Fruit fly (Drosophila melanogaster): Measurements from ENCODE around the gene CG44521.

Gene CG44521

dm6 chr3L:5751740-5752579 lies 38.8 kb downstream of the CG44521 start, which contains the start of gene DnaJ-1 (continued):
- TF ChIP-seq dysf (GFP tag; IDR thresholded peaks at IDR 0.05) (no peak), CG6813 (GFP tag; optimal IDR thresholded peaks at IDR 0.05) (no peak), Lim3 (GFP tag; IDR thresholded peaks at IDR 0.05) (no peak), Sin3A (optimal IDR thresholded peaks at IDR 0.05) (peak; percentile 95), CG6689 (GFP tag; IDR thresholded peaks at IDR 0.05) (peak; percentile 58), Rfx (GFP tag; IDR thresholded peaks at IDR 0.05) (peak; percentile 61), Atf6 (GFP tag; IDR thresholded peaks at IDR 0.05) (peak; percentile 13; the same call in 1 of the 2 replicates), CG2712 (tag; optimal IDR thresholded peaks at IDR 0.05) (peak; percentile 22), CG9817 (tag; optimal IDR thresholded peaks at IDR 0.05) (no peak), Gsc (GFP tag; IDR thresholded peaks at IDR 0.05) (no peak), CG6791 (GFP tag; IDR thresholded peaks at IDR 0.05; ENCODE audit: partially characterized antibody) (peak; percentile 97), pzg (GFP tag; optimal IDR thresholded peaks at IDR 0.05) (peak; percentile 85), pfk (GFP tag; optimal IDR thresholded peaks at IDR 0.05) (peak; percentile 67), lov (optimal IDR thresholded peaks at IDR 0.05) (no peak), lov (GFP tag; IDR thresholded peaks at IDR 0.05) (no peak), al (GFP tag; IDR thresholded peaks at IDR 0.05) (no peak), CG18262 (tag; optimal IDR thresholded peaks at IDR 0.05) (peak; percentile 17), CG9437 (GFP tag; optimal IDR thresholded peaks at IDR 0.05) (peak; percentile 30), ro (GFP tag; IDR thresholded peaks at IDR 0.05) (no peak), CG15514 (GFP tag; optimal IDR thresholded peaks at IDR 0.05) (peak; percentile 43), ERR (GFP tag; optimal IDR thresholded peaks at IDR 0.05) (no peak), CG9215 (GFP tag; IDR thresholded peaks at IDR 0.05) (no peak), CG5180 (GFP tag; optimal IDR thresholded peaks at IDR 0.05) (peak; percentile 3), CG9876 (GFP tag; optimal IDR thresholded peaks at IDR 0.05) (no peak), unpg (GFP tag; optimal IDR thresholded peaks at IDR 0.05) (peak; percentile 37), CG7271 (tag; optimal IDR thresholded peaks at IDR 0.05) (no peak), kay (GFP tag; optimal IDR thresholded peaks at IDR 0.05) (no peak), inv (GFP tag; IDR thresholded peaks at IDR 0.05; ENCODE audit: partially characterized antibody) (peak; percentile 98), lilli (GFP tag; optimal IDR thresholded peaks at IDR 0.05) (peak; percentile 28), CG6654 (GFP tag; optimal IDR thresholded peaks at IDR 0.05) (no peak), CG11695 (GFP tag; IDR thresholded peaks at IDR 0.05) (peak; percentile 7; the same call in 1 of the 3 replicates), sd (tag; optimal IDR thresholded peaks at IDR 0.05) (peak; percentile 78), CG11560 (tag; IDR thresholded peaks at IDR 0.05) (no peak), CG13287 (GFP tag; IDR thresholded peaks at IDR 0.05; ENCODE audit: partially characterized antibody) (peak; percentile 98), esg (GFP tag; conservative IDR thresholded peaks at IDR 0.05) (no peak), eve (GFP tag; optimal IDR thresholded peaks at IDR 0.05) (no peak), gcm2 (GFP tag; optimal IDR thresholded peaks at IDR 0.05) (no peak), CG8359 (GFP tag; optimal IDR thresholded peaks at IDR 0.05; ENCODE audit: borderline replicate concordance) (no peak), TFAM (GFP tag; optimal IDR thresholded peaks at IDR 0.05) (no peak), CG2120 (GFP tag; optimal IDR thresholded peaks at IDR 0.05) (peak; percentile 30), mirr (GFP tag; optimal IDR thresholded peaks at IDR 0.05) (no peak), CG16815 (GFP tag; optimal IDR thresholded peaks at IDR 0.05) (no peak), ase (GFP tag; IDR thresholded peaks at IDR 0.05) (no peak), croc (GFP tag; conservative IDR thresholded peaks at IDR 0.05) (no peak), Ets65A (GFP tag) (peak; percentile 96), Opbp (GFP tag; IDR thresholded peaks at IDR 0.05; ENCODE audit: partially characterized antibody) (peak; percentile 96), btn (GFP tag; optimal IDR thresholded peaks at IDR 0.05) (no peak), CG10321 (GFP tag; IDR thresholded peaks at IDR 0.05) (no peak), ci (GFP tag; IDR thresholded peaks at IDR 0.05) (peak; percentile 13; the same call in 1 of the 3 replicates), Sox100B (GFP tag; optimal IDR thresholded peaks at IDR 0.05) (no peak)

Data from whole organism, embryonic.